Fruit fly (Drosophila melanogaster): ENCODE data around the gene CG4390.

CG4390 gene

DNA sequence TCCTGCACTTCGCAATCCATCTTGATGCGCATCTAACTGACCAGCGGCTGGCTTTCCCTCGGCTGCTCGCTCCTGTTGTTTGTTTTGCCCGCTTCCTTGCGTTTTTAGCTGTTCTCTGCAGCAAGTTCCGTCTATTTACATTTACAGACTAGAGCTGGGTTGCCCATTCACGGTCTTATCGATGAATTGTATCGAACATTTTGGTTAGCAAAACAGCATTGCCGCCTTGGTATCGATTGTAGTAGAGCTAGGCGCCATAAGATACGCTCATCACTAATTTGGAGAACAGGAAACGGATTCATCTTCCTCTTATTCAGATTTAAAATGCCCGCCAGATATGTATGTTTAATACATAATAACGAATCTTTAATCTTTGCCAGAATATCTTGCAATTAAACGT, 23.7 kb downstream of the CG4390 start, which contains the start of gene Regnase-1 (continued):
- TF ChIP-seq CG10959 (GFP tag; IDR thresholded peaks at IDR 0.05) = peak; percentile 82
- TF ChIP-seq jigr1 (GFP tag; IDR thresholded peaks at IDR 0.05) = no peak
- peak; percentile 94 for TF ChIP-seq fd64A (GFP tag; optimal IDR thresholded peaks at IDR 0.05)
- no peak for TF ChIP-seq sc (optimal IDR thresholded peaks at IDR 0.05)
- TF ChIP-seq sc (GFP tag; optimal IDR thresholded peaks at IDR 0.05) = peak; percentile 89
- TF ChIP-seq disco-r (GFP tag; optimal IDR thresholded peaks at IDR 0.05) = peak; percentile 89
- peak; percentile 78 for TF ChIP-seq Nf-YB (GFP tag; optimal IDR thresholded peaks at IDR 0.05)
- peak; percentile 96 for TF ChIP-seq unc-4 (GFP tag; IDR thresholded peaks at IDR 0.05; ENCODE audit: partially characterized antibody)
- TF ChIP-seq H15 (GFP tag; IDR thresholded peaks at IDR 0.05) = peak; percentile 88
- TF ChIP-seq Hmx (GFP tag; optimal IDR thresholded peaks at IDR 0.05) = no peak
- TF ChIP-seq gsb (GFP tag; IDR thresholded peaks at IDR 0.05) = peak; percentile 86
- no peak for TF ChIP-seq nau (GFP tag; optimal IDR thresholded peaks at IDR 0.05)
- TF ChIP-seq croc (GFP tag; conservative IDR thresholded peaks at IDR 0.05) = peak; percentile 66
- peak; percentile 51; the same call in 1 of the 2 replicates for TF ChIP-seq CG4404 (GFP tag; IDR thresholded peaks at IDR 0.05)
- peak; percentile 76 for TF ChIP-seq CG43689 (GFP tag; IDR thresholded peaks at IDR 0.05)
- TF ChIP-seq ab (GFP tag; optimal IDR thresholded peaks at IDR 0.05) = no peak
- peak; percentile 85 for TF ChIP-seq zfh2 (GFP tag; optimal IDR thresholded peaks at IDR 0.05)
- TF ChIP-seq repo (GFP tag; optimal IDR thresholded peaks at IDR 0.05) = peak; percentile 83
- TF ChIP-seq Meics (GFP tag; optimal IDR thresholded peaks at IDR 0.05) = peak; percentile 95
- peak; percentile 86 for TF ChIP-seq Six4 (GFP tag; optimal IDR thresholded peaks at IDR 0.05)
- TF ChIP-seq cwo (GFP tag; optimal IDR thresholded peaks at IDR 0.05) = peak; percentile 75
- TF ChIP-seq BEAF-32 (GFP tag; optimal IDR thresholded peaks at IDR 0.05) = peak; percentile 96
- peak; percentile 91 for TF ChIP-seq CG8290 (GFP tag; optimal IDR thresholded peaks at IDR 0.05)
- peak; percentile 87 to 97 for TF ChIP-seq CG8290 (tag; optimal IDR thresholded peaks at IDR 0.05)
- peak; percentile 93 for TF ChIP-seq HLH4C (GFP tag; IDR thresholded peaks at IDR 0.05; ENCODE audit: partially characterized antibody)
- TF ChIP-seq emc (GFP tag; optimal IDR thresholded peaks at IDR 0.05) = peak; percentile 87
- TF ChIP-seq wor (GFP tag; IDR thresholded peaks at IDR 0.05) = peak; percentile 55
- TF ChIP-seq CG6654 (GFP tag; optimal IDR thresholded peaks at IDR 0.05) = peak; percentile 75
- peak; percentile 65; the same call in 2 of the 3 replicates for TF ChIP-seq CG14050 (GFP tag; IDR thresholded peaks at IDR 0.05)
- peak; percentile 74 for TF ChIP-seq cato (GFP tag; optimal IDR thresholded peaks at IDR 0.05; ENCODE audit: borderline replicate concordance)
- TF ChIP-seq CG10267 (tag; optimal IDR thresholded peaks at IDR 0.05) = peak; percentile 91
- TF ChIP-seq pfk (GFP tag; optimal IDR thresholded peaks at IDR 0.05) = peak; percentile 81
- no peak for TF ChIP-seq Hr39 (optimal IDR thresholded peaks at IDR 0.05)
- peak; percentile 78 for TF ChIP-seq Jarid2 (GFP tag; optimal IDR thresholded peaks at IDR 0.05)
- peak; percentile 78 for TF ChIP-seq CG30403 (GFP tag; optimal IDR thresholded peaks at IDR 0.05)
- TF ChIP-seq tap (tag; optimal IDR thresholded peaks at IDR 0.05) = peak; percentile 87
- peak; percentile 89 for TF ChIP-seq CHES-1-like (GFP tag; optimal IDR thresholded peaks at IDR 0.05)
- TF ChIP-seq CG12391 (tag; optimal IDR thresholded peaks at IDR 0.05) = peak; percentile 94
- peak; percentile 93 for TF ChIP-seq CG4707 (GFP tag; optimal IDR thresholded peaks at IDR 0.05)
- no peak for TF ChIP-seq pros (GFP tag; optimal IDR thresholded peaks at IDR 0.05)
- peak; percentile 89 for TF ChIP-seq CG34422 (GFP tag; IDR thresholded peaks at IDR 0.05)
- no peak for TF ChIP-seq Dfd (GFP tag; optimal IDR thresholded peaks at IDR 0.05)
- peak; percentile 92 for TF ChIP-seq CG13894 (tag; optimal IDR thresholded peaks at IDR 0.05)
- TF ChIP-seq slp2 (GFP tag; optimal IDR thresholded peaks at IDR 0.05) = peak; percentile 87
- TF ChIP-seq Bgb (GFP tag; IDR thresholded peaks at IDR 0.05; ENCODE audit: partially characterized antibody) = peak; percentile 98
- peak; percentile 41; the same call in 1 of the 2 replicates for TF ChIP-seq CG9215 (GFP tag; IDR thresholded peaks at IDR 0.05)
- peak; percentile 75 for TF ChIP-seq D19B (GFP tag; optimal IDR thresholded peaks at IDR 0.05)
- peak; percentile 87 for TF ChIP-seq so (GFP tag; IDR thresholded peaks at IDR 0.05)
- TF ChIP-seq CG14441 (GFP tag; IDR thresholded peaks at IDR 0.05) = peak; percentile 77
- TF ChIP-seq Atf-2 (GFP tag; optimal IDR thresholded peaks at IDR 0.05) = peak; percentile 79
- peak; percentile 83 for TF ChIP-seq CG2120 (GFP tag; optimal IDR thresholded peaks at IDR 0.05)
- TF ChIP-seq grn (GFP tag; optimal IDR thresholded peaks at IDR 0.05) = peak; percentile 77
